Fruit fly (Drosophila melanogaster): Measurements from ENCODE around the gene CG43063.

DNA sequence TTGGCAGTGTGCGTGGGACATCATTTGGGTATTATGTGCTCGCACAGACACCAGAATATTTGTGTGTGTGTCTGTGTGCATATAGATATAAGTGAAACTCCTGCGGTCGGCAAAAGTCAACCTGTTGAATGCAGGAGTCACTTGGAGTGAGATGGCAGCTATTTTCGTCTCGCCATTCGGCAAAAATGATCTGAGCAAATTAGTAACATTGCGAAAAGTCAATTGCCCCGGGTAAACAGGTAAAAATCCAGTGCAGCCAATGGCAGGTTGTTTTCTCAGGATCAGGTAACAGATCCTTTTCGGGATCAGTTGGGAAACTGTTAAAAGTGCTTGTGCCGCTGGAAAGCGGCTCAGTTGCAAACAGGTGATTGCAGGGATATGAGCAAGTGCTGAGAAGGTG is 14.0 kb upstream of the CG43063 start:
- no peak for TF ChIP-seq CG8478 (optimal IDR thresholded peaks at IDR 0.05)
- no peak for TF ChIP-seq pan (optimal IDR thresholded peaks at IDR 0.05)
- TF ChIP-seq psq (optimal IDR thresholded peaks at IDR 0.05) = no peak
- no peak for TF ChIP-seq EcR (GFP tag; optimal IDR thresholded peaks at IDR 0.05)
- no peak for TF ChIP-seq usp (GFP tag; optimal IDR thresholded peaks at IDR 0.05)
